Worm (Caenorhabditis elegans) whole organism, young adult: Measurements from ENCODE around the gene dhcr-7.

Source experiments
- B0035.1 ChIP-seq: sonication (generic microtip); optimal IDR thresholded peaks from 2 replicates; lab custom pipeline; 2016; ENCODE audit warnings: missing genetic modification characterization, mild to moderate bottlenecking, missing compliant biosample characterization, missing genotype, missing genetic modification reagents
- C17E4.6 ChIP-seq: fragments of 200-800 bp; sonication (Bioruptor generic); IDR thresholded peaks from 2 replicates; pipeline ENCODE4 v1.3.6; 2022; ENCODE audit warnings: missing genetic modification reagents, missing genetic modification characterization, missing compliant biosample characterization
- F22D6.2 ChIP-seq: sonication (generic microtip); optimal IDR thresholded peaks from 2 replicates; lab custom pipeline; 2016; ENCODE audit warnings: mild to moderate bottlenecking, missing genetic modification characterization, missing compliant biosample characterization
- F23B12.7 ChIP-seq: sonication (generic microtip); optimal IDR thresholded peaks from 2 replicates; lab custom pipeline; 2017; ENCODE audit warnings: missing genetic modification characterization, mild to moderate bottlenecking, missing compliant biosample characterization, antibody characterized with exemption, moderate library complexity; ENCODE audit not compliant: insufficient read depth
- F33H1.4 ChIP-seq: fragments of 200-800 bp; sonication (Bioruptor generic); IDR thresholded peaks from 2 replicates; pipeline ENCODE4 v1.3.6; 2022; ENCODE audit warnings: missing genetic modification reagents, missing genetic modification characterization, missing compliant biosample characterization
- F37B4.10 ChIP-seq: fragments of 200-800 bp; sonication (Bioruptor generic); IDR thresholded peaks from 2 replicates; pipeline ENCODE4 v1.3.6; 2022; ENCODE audit warnings: missing genetic modification characterization, missing compliant biosample characterization
- F39B2.1 ChIP-seq: fragments of 200-800 bp; sonication (Bioruptor generic); IDR thresholded peaks from 2 replicates; pipeline ENCODE4 v1.3.6; 2022; ENCODE audit warnings: missing genetic modification reagents, missing genetic modification characterization, missing compliant biosample characterization
- F57A8.1 ChIP-seq: fragments of 200-800 bp; sonication (Bioruptor generic); optimal IDR thresholded peaks from 2 replicates; lab custom pipeline; 2018; ENCODE audit warnings: mild to moderate bottlenecking, missing genetic modification characterization, moderate library complexity, missing compliant biosample characterization
- K11D2.4 ChIP-seq: fragments of 200-800 bp; sonication (Bioruptor generic); IDR thresholded peaks from 2 replicates; pipeline ENCODE4 v1.3.6; 2022; ENCODE audit warnings: missing genetic modification reagents, missing genetic modification characterization, missing compliant biosample characterization
- Y53G8AR.9 ChIP-seq: fragments of 200-800 bp; sonication (Bioruptor generic); conservative IDR thresholded peaks from 2 replicates; pipeline ENCODE4 v1.3.6; 2022; ENCODE audit warnings: missing genetic modification reagents, missing genetic modification characterization, missing compliant biosample characterization
- aptf-3 ChIP-seq: fragments of 200-800 bp; sonication (Bioruptor generic); IDR thresholded peaks from 2 replicates; pipeline ENCODE4 v1.3.6; 2022; ENCODE audit warnings: missing genetic modification characterization, missing compliant biosample characterization
- athp-1 ChIP-seq: sonication (generic microtip); optimal IDR thresholded peaks from 2 replicates; lab custom pipeline; 2017; ENCODE audit warnings: mild to moderate bottlenecking, missing genetic modification characterization, missing compliant biosample characterization
- bed-1 ChIP-seq: fragments of 200-800 bp; sonication (Bioruptor generic); IDR thresholded peaks from 2 replicates; pipeline ENCODE4 v1.3.6; 2022; ENCODE audit warnings: missing genetic modification reagents, missing genetic modification characterization, missing compliant biosample characterization
- ceh-100 ChIP-seq: fragments of 200-800 bp; sonication (Bioruptor generic); IDR thresholded peaks from 2 replicates; pipeline ENCODE4 v1.3.6; 2022; ENCODE audit warnings: missing genetic modification reagents, missing genetic modification characterization, missing compliant biosample characterization
- ceh-58 ChIP-seq: fragments of 200-800 bp; sonication (Bioruptor generic); IDR thresholded peaks from 2 replicates; pipeline ENCODE4 v1.3.6; 2022; ENCODE audit warnings: missing genetic modification characterization, missing compliant biosample characterization
- ceh-91 ChIP-seq: fragments of 200-800 bp; sonication (Bioruptor generic); IDR thresholded peaks from 2 replicates; pipeline ENCODE4 v1.3.6; 2022; ENCODE audit warnings: missing genetic modification reagents, missing genetic modification characterization, missing compliant biosample characterization
- die-1 ChIP-seq: sonication (generic microtip); optimal IDR thresholded peaks from 2 replicates; lab custom pipeline; 2016; ENCODE audit warnings: missing genotype, mild to moderate bottlenecking, missing genetic modification characterization, missing compliant biosample characterization
- dpff-1 ChIP-seq: sonication (generic microtip); optimal IDR thresholded peaks from 2 replicates; lab custom pipeline; 2017; ENCODE audit warnings: mild to moderate bottlenecking, missing genetic modification characterization, missing compliant biosample characterization
- dpl-1 ChIP-seq: fragments of 150-350 bp; optimal IDR thresholded peaks from 2 replicates; lab custom pipeline; 2014; ENCODE audit warnings: missing biosample characterization, missing genetic modification reagents, missing genetic modification characterization
- egrh-3 ChIP-seq: fragments of 200-800 bp; sonication (Bioruptor generic); IDR thresholded peaks from 2 replicates; pipeline ENCODE4 v1.3.6; 2022; ENCODE audit warnings: missing genetic modification reagents, missing genetic modification characterization, missing compliant biosample characterization
- hmg-1.2 ChIP-seq: fragments of 200-800 bp; sonication (Bioruptor generic); IDR thresholded peaks from 2 replicates; pipeline ENCODE4 v1.3.6; 2022; ENCODE audit warnings: missing genetic modification reagents, missing genetic modification characterization, missing compliant biosample characterization
- let-526 ChIP-seq: fragments of 200-800 bp; sonication (Bioruptor generic); IDR thresholded peaks from 2 replicates; pipeline ENCODE4 v1.3.6; 2022; ENCODE audit warnings: missing genetic modification reagents, missing genetic modification characterization, missing compliant biosample characterization
- let-607 ChIP-seq, 2 experiments: fragments of 200-800 bp in 1 of 2; sonication (Bioruptor generic) in 1 of 2; sonication (generic microtip) in 1 of 2; optimal IDR thresholded peaks; 2 replicates each; lab custom pipeline; 2016 to 2018; ENCODE audit warnings: mild to moderate bottlenecking in 2 of 2, missing compliant biosample characterization in 2 of 2, missing genetic modification characterization in 2 of 2, moderate library complexity in 2 of 2, missing genotype in 1 of 2
- lin-40 ChIP-seq: sonication (generic microtip); optimal IDR thresholded peaks from 2 replicates; lab custom pipeline; 2016; ENCODE audit warnings: missing genetic modification characterization, mild to moderate bottlenecking, missing compliant biosample characterization, missing genotype, missing genetic modification reagents
- lsl-1 ChIP-seq: fragments of 200-800 bp; sonication (Bioruptor generic); optimal IDR thresholded peaks from 2 replicates; lab custom pipeline; 2018; ENCODE audit warnings: mild to moderate bottlenecking, missing genetic modification characterization, moderate library complexity, missing compliant biosample characterization
- madf-8 ChIP-seq: fragments of 200-800 bp; sonication (Bioruptor generic); conservative IDR thresholded peaks from 2 replicates; pipeline ENCODE4 v1.3.6; 2022; ENCODE audit warnings: missing genetic modification reagents, missing genetic modification characterization, missing compliant biosample characterization
- nfya-2 ChIP-seq: fragments of 200-800 bp; sonication (Bioruptor generic); IDR thresholded peaks from 2 replicates; pipeline ENCODE4 v1.3.6; 2022; ENCODE audit warnings: missing genetic modification reagents, missing genetic modification characterization, missing compliant biosample characterization
- nhr-120 ChIP-seq: fragments of 200-800 bp; sonication (Bioruptor generic); IDR thresholded peaks from 2 replicates; pipeline ENCODE4 v1.3.6; 2022; ENCODE audit warnings: missing genetic modification characterization, missing compliant biosample characterization
- nhr-27 ChIP-seq: fragments of 200-800 bp; sonication (Bioruptor generic); optimal IDR thresholded peaks from 2 replicates; lab custom pipeline; 2018; ENCODE audit warnings: mild to moderate bottlenecking, missing genetic modification characterization, moderate library complexity, missing compliant biosample characterization
- nhr-80 ChIP-seq: sonication (generic microtip); optimal IDR thresholded peaks from 2 replicates; lab custom pipeline; 2016; ENCODE audit warnings: missing genetic modification characterization, missing compliant biosample characterization
- repo-1 ChIP-seq: sonication (generic microtip); optimal IDR thresholded peaks from 2 replicates; lab custom pipeline; 2017; ENCODE audit warnings: mild to moderate bottlenecking, missing genetic modification characterization, missing compliant biosample characterization
- sdz-38 ChIP-seq: sonication (generic microtip); optimal IDR thresholded peaks from 2 replicates; lab custom pipeline; 2016; ENCODE audit warnings: missing genotype, missing genetic modification characterization, missing compliant biosample characterization
- sea-2 ChIP-seq: fragments of 200-800 bp; sonication (Bioruptor generic); IDR thresholded peaks from 2 replicates; pipeline ENCODE4 v1.3.6; 2022; ENCODE audit warnings: missing genetic modification characterization, missing compliant biosample characterization
- somi-1 ChIP-seq: fragments of 200-800 bp; sonication (Bioruptor generic); optimal IDR thresholded peaks from 2 replicates; lab custom pipeline; 2018; ENCODE audit warnings: mild to moderate bottlenecking, missing genetic modification characterization, missing compliant biosample characterization
- unc-130 ChIP-seq: sonication (generic microtip); optimal IDR thresholded peaks from 2 replicates; lab custom pipeline; 2016; ENCODE audit warnings: missing genetic modification reagents, missing genetic modification characterization, missing compliant biosample characterization
- zfh-2 ChIP-seq: fragments of 200-800 bp; sonication (Bioruptor generic); conservative IDR thresholded peaks from 2 replicates; pipeline ENCODE4 v1.3.6; 2022; ENCODE audit warnings: missing genetic modification reagents, missing genetic modification characterization, missing compliant biosample characterization
- ztf-18 ChIP-seq: sonication (generic microtip); optimal IDR thresholded peaks from 2 replicates; lab custom pipeline; 2016; ENCODE audit warnings: missing genotype, mild to moderate bottlenecking, missing genetic modification characterization, missing compliant biosample characterization
- ztf-26 ChIP-seq: sonication (generic microtip); optimal IDR thresholded peaks from 2 replicates; lab custom pipeline; 2017; ENCODE audit warnings: missing genetic modification characterization, missing compliant biosample characterization

dhcr-7 gene

DNA sequence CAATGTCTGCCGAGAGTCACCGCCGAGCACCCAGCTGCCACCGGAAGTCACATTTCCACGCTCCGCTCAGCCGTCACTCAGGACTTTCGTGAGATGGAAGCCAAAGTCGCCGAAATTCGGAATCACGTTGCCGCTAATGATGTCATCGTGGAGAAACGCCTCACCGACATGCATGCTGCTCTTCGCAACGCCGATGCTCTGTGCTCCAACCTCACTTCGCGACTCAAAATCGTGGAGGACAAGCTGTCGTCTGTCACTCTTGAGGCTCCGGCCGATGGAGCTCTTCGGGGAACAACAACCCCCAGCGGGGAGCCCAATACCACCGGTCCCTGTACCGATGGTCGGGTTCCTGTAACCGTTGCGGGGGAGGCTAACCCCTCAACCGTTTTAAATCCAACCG lies 21.4 kb upstream of the dhcr-7 start:
- TF ChIP-seq let-526 (no peak), ztf-26 (tag; lab: Kevin White, UChicago) (no peak), let-607 (tag; optimal IDR thresholded peaks at IDR 0.05; lab: Kevin White, UChicago) (no peak), F37B4.10 (GFP tag; lab: Robert Waterston, UW) (no peak), dpff-1 (tag; lab: Kevin White, UChicago) (no peak), Y53G8AR.9 (no peak), sea-2 (GFP tag; lab: Robert Waterston, UW) (no peak), zfh-2 (GFP tag; lab: Robert Waterston, UW) (peak; percentile 67; the same call in 1 of the 2 replicates), repo-1 (no peak), egrh-3 (GFP tag; lab: Robert Waterston, UW) (peak; percentile 21; the same call in 1 of the 2 replicates), unc-130 (no peak), nhr-120 (GFP tag; lab: Robert Waterston, UW) (no peak), ceh-100 (GFP tag; lab: Robert Waterston, UW) (no peak)

DNA sequence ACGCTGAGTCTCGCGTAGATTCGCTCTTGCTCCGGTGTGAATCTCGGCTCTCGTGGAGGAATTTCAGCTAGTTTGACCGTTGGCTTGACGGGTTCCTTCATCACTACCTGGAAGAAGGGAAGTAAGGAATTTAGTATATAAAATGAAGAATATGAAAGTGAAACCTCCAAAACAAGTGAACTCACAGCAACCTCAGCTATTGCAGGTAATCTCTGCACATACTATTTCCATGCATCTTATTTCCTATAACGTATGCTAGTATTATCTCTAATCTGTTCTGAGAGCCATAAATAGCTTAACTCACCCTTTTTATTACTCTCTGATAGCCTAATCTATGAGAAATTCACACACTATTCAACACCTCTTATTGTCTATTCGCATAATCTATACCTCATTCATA lies 19.8 kb upstream of the dhcr-7 start, which contains the start of gene Y38H6C.4:
Gene Y38H6C.4 (minus strand): TSS at position 101 of the 400 bp plus-strand sequence.
- TF ChIP-seq F57A8.1 (no peak), F22D6.2 (no peak), B0035.1 (no peak), C17E4.6 (GFP tag; lab: Robert Waterston, UW) (no peak), nfya-2 (no peak), bed-1 (no peak), aptf-3 (no peak), nhr-80 (tag; lab: Kevin White, UChicago) (no peak), hmg-1.2 (GFP tag; lab: Robert Waterston, UW) (no peak), F33H1.4 (GFP tag; lab: Robert Waterston, UW) (no peak), lsl-1 (GFP tag; lab: Kevin White, UChicago) (no peak)

ce11 chrV:20500405-20500804 lies 15.2 kb upstream of the dhcr-7 start, which contains the start of gene dct-14:
Gene dct-14, minus strand, starts transcription at chrV:20500505.
- TF ChIP-seq K11D2.4 (GFP tag; lab: Robert Waterston, UW) (no peak), athp-1 (tag; lab: Kevin White, UChicago) (no peak), lin-40 (tag; lab: Kevin White, UChicago) (no peak), ceh-91 (no peak), dpl-1 (GFP tag; lab: Kevin White, UChicago) (no peak), somi-1 (no peak), F39B2.1 (no peak), nhr-27 (tag; lab: Kevin White, UChicago) (no peak), B0035.1 (no peak), ztf-18 (tag; lab: Kevin White, UChicago) (no peak), madf-8 (GFP tag; lab: Robert Waterston, UW) (no peak), sdz-38 (tag; lab: Kevin White, UChicago) (no peak), F23B12.7 (tag; lab: Kevin White, UChicago) (no peak), ceh-58 (GFP tag; lab: Robert Waterston, UW) (no peak), die-1 (tag; lab: Kevin White, UChicago) (no peak)
